Fruit fly (Drosophila melanogaster): Measurements from ENCODE around the gene Zasp67.

DNA sequence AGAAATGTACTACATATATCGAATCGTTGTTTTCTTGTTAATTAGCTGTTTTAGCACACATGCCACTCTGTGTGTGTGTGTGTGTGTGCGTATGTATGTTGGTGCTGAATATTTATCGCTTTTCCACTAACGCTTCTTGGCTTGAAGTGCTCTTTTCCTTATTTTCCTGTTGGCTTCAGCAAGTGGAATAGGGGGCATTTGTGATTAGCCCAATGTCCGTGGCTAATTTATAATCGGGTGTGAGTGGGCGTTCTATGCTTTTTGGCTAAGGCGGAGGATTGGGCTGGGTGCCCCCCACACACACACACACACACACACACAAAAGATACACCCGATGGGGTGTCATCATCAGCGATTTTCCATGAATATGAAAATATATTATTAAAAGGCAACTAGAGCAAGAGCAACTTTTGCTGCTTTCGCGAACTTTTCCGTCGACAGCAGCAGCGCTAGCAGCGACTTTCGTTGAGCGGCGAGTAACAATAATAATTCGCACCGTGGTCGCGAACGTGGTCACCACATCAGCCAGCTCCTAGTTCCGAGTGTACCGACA is 15.9 kb upstream of the Zasp67 start, which contains the start of gene CG43897:
- TF ChIP-seq stwl (tag; optimal IDR thresholded peaks at IDR 0.05) (no peak), CG30020 (tag; optimal IDR thresholded peaks at IDR 0.05) (no peak), Spps (tag; optimal IDR thresholded peaks at IDR 0.05) (no peak), ara (GFP tag; IDR thresholded peaks at IDR 0.05) (no peak), Kr (GFP tag; optimal IDR thresholded peaks at IDR 0.05) (no peak), CHES-1-like (GFP tag; optimal IDR thresholded peaks at IDR 0.05) (no peak), Oli (tag; optimal IDR thresholded peaks at IDR 0.05) (no peak), cas (GFP tag; IDR thresholded peaks at IDR 0.05) (no peak), HLH4C (GFP tag; IDR thresholded peaks at IDR 0.05; ENCODE audit: partially characterized antibody) (no peak), slp2 (GFP tag; optimal IDR thresholded peaks at IDR 0.05) (no peak)

Measured in whole organism, embryonic.